Worm (Caenorhabditis elegans) whole organism, L4/young adult: ENCODE results near the gene T17A3.12.
"Not testable (repeated sequence)": the region's sequence is repeated elsewhere in the genome, so short reads cannot be mapped to it uniquely, and the experiment has no call there.

ENCODE experiments used
- W03F9.2 ChIP-seq: fragments of 150-350 bp; optimal IDR thresholded peaks from 2 replicates; lab custom pipeline; 2014; ENCODE audit warnings: missing biosample characterization, missing genetic modification characterization
- dao-5 ChIP-seq: sonication (generic microtip); optimal IDR thresholded peaks from 2 replicates; lab custom pipeline; 2016; ENCODE audit warnings: missing genotype, missing genetic modification characterization, moderate library complexity, missing compliant biosample characterization
- him-1 ChIP-seq: sonication (generic microtip); optimal IDR thresholded peaks from 2 replicates; lab custom pipeline; 2016; ENCODE audit warnings: missing genotype, missing genetic modification reagents, missing genetic modification characterization, missing compliant biosample characterization

T17A3.12 gene

DNA sequence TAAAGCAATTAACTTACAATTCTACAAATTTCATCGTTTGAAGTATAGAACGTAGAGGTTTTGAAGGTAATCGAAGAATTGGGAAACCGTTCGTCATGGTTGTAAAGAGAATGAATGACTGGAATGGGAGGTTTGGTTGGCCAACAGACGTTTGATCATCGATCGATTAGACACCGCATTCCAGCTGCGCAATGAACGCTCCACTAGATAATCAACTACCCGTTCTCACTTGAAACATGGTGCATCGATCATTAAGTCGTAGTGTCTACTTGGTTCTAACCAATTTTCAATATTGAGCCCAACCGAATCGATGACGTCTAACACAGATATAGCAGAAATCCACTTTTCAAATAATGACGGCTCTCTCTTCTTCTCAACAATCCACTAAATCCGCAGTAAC lies 1.9 kb downstream of the T17A3.12 start, which contains the start of gene fbxb-82:
fbxb-82 (minus strand) TSS at position 101 of the 400 bp plus-strand sequence.
- TF ChIP-seq him-1 (no peak), W03F9.2 (no peak), dao-5 (tag; lab: Kevin White, UChicago) (no peak)

DNA sequence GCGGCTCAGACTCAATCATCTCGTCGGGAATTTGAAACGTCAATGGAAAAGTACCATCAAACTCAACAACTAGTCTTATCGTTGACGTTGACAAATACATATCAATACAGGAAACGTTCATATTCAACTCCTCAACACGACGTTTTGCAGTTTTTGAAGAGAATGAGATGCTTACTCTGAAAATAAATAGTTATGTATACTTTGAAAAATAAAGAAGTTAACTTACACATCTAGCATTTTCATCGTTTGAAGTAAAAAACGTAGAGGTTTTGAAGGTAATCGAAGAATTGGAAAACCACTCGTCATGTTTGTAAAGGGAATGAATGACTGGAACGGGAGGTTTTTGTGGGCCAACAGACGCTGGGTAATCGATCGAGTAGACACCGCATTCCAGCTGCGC lies 4.1 kb downstream of the T17A3.12 start, which contains the start of gene fbxb-81:
fbxb-81 (minus strand) TSS at position 314 of the 400 bp plus-strand sequence.
- TF ChIP-seq him-1 (no peak), W03F9.2 (no peak), dao-5 (tag; lab: Kevin White, UChicago) (no peak)

DNA sequence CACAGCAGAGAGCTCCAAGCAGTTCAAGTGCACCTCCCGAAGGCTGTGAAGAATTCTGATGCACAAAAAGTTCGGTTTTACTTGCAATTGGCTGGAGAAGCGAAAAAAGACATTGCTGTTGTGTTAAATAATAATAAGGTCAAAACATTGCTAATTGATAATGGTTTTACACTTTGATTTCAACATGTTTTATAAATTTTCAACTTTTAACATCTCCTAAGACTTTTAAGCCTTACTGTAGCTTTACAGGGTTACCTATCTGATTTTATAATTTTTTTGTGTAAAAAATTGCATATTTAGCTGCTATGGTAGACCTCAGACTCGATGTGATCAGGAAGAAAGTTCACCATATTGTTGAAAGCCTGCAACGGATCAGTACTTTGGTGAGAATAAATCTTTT lies 10.8 kb downstream of the T17A3.12 start, which contains the start of gene pals-25:
pals-25 (plus strand) TSS at position 301 of the 400 bp plus-strand sequence.
- TF ChIP-seq dao-5 (tag; lab: Kevin White, UChicago) = no peak
- TF ChIP-seq him-1 = no peak
- no peak for TF ChIP-seq W03F9.2

DNA sequence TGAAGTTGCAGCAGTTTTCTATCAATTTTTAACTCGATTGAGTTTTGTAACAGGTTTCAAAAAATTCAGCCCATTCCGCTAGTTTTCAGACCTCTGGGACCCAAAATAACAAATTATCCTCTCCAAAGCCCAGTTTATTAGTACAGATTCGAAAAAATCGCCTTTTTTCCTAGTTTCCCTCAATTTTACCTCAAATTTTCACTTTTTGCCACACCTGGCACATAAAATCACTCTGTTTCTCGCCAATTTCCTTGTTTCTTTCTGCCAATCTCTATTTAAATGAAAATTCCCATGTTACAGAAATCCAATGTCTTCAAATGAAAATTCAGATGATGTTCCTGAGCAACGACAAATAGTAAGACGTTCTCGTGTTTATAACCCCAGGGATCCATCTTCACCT lies 12.9 kb downstream of the T17A3.12 start, which contains the start of gene pals-22:
pals-22 (plus strand) TSS at position 301 of the 400 bp plus-strand sequence.
- TF ChIP-seq him-1 (no peak), W03F9.2 (no peak), dao-5 (tag; lab: Kevin White, UChicago) (no peak)

DNA sequence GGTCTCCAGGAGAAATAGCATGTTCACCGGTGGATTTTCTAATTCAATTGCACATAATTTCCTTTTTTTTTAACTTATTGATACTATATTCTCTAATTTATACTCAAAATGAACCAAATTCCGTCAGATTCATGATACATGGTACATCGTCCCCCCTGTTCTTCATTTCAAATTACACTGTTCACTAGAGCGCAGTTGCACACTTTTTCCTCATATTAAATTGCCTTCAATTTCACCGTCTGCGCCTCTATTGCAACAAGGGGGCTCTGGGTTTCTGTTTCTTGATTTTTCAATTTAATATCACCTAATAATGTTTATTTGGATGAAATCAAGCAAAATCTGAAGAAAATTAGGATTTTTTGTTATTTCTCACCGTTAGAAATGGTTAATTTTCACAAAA lies 13.4 kb downstream of the T17A3.12 start:
- TF ChIP-seq him-1 (no peak), W03F9.2 (no peak), dao-5 (tag; lab: Kevin White, UChicago) (no peak)

DNA sequence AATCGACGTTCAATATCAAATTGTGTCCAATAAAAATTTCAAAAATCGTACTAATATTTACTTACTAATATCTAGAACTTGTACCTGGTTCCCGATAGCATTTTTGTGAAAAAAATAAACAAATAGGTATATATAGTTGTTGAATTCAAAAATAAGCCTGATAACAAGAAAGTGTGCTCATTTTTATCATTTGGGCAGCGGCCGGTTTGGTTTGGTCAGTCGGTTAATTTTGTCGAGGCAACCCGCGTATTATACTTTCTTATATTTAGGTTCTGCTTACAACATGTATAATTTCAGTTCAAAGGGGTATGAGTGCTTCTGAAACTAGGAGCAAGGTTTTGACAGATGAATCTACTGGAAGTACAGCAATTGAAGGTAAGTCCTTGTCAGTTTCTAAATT lies 14.3 kb downstream of the T17A3.12 start, which contains the start of the genes nhr-280 and C29F9.2:
nhr-280 (minus strand) TSS at position 101 of the 400 bp plus-strand sequence.
C29F9.2 (plus strand) TSS at position 298 of the 400 bp plus-strand sequence.
- TF ChIP-seq him-1 (no peak), W03F9.2 (no peak), dao-5 (tag; lab: Kevin White, UChicago) (no peak)

DNA sequence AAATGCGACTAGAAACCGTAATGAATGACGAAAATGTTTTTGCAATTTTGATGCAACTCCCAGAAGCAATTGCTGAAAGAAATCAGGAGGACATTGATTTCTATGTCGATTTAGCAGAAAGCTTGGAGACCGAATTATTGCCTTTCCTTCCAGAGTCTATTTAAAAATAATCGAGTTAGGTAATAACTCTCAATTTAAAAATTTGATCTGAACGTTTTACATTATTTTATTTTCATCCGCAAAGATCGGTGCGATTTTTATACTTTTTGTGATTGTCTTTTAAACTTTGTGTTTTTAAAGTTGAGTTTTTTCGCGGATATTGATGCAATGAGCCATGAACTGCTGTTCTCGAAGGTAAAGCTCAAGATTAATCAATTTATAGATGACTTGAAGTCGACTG lies 20.5 kb downstream of the T17A3.12 start, which contains the start of gene pals-23:
pals-23 (plus strand) TSS at position 301 of the 400 bp plus-strand sequence.
- TF ChIP-seq him-1 = no peak
- TF ChIP-seq dao-5 (tag; lab: Kevin White, UChicago) = no peak
- no peak for TF ChIP-seq W03F9.2

DNA sequence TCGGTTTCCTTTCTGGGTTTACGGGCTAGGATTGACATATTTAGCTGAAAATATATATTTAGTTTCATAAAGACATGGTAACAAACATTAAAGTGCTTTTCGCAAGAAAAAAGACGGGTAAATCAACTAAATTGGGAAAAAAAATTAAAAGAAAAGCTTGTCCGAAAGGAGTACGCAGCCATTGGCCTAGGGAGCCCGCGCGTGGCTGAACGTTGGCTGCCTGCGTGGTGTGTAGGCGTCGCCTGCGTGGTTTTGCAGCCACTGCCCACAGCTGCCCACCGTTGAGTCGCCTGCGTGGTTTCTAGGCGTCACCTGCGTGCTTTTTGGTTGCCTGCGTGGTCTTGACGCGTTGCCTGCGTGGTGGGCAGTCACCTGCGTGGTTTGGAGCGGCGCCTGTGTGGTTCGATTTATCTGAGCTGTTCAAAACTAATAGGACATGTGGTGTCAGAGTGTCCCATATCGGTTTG lies 23.0 kb downstream of the T17A3.12 start, which contains the start of gene C29F9.12:
C29F9.12 (minus strand) TSS at position 51 of the 467 bp plus-strand sequence.
- not testable (repeated sequence) for TF ChIP-seq him-1; dao-5 (tag; lab: Kevin White, UChicago); W03F9.2

DNA sequence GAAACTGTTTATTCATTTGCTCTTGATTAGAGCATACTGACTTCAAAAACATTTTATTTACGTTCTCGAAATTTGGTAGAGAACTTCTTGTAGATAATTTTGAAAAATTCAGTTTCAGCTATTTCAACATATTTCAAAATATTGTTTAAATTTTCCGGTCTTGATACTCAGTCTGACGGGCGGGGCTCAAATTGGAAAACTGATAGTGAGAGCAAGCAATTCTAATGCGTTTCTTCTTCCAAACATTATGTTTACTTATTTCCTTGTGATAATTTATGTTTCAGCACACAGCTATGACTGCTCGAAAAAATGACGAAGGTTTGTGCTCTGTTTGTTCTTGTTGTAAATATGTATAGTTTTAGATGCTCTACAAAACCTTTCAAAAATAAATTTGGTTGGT lies 24.8 kb downstream of the T17A3.12 start, which contains the start of gene pals-24:
pals-24 (plus strand) TSS at position 237 of the 400 bp plus-strand sequence.
- TF ChIP-seq W03F9.2 = no peak
- no peak for TF ChIP-seq him-1
- no peak for TF ChIP-seq dao-5 (tag; lab: Kevin White, UChicago)

DNA sequence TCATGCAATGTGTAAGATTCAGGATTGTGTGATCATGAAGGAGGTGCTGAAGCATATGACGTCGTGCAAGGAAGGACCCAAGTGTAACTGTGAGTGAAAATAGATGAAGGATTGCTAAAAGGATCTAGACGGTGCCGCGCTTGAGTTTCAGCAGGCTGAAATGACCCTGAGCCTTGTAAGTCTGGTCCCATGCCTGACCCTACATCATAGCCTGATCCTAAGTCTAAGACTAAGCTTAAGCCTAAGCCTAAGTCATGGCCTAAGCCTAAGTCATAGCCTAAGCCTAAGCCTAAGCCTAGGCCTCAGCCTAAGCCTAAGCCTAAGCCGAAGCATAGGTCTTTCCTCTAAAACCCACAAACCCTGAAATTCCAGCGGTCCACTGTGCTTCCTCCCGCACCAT lies 27.1 kb downstream of the T17A3.12 start:
- TF ChIP-seq him-1 = no peak
- TF ChIP-seq dao-5 (tag; lab: Kevin White, UChicago) = no peak
- no peak for TF ChIP-seq W03F9.2

DNA sequence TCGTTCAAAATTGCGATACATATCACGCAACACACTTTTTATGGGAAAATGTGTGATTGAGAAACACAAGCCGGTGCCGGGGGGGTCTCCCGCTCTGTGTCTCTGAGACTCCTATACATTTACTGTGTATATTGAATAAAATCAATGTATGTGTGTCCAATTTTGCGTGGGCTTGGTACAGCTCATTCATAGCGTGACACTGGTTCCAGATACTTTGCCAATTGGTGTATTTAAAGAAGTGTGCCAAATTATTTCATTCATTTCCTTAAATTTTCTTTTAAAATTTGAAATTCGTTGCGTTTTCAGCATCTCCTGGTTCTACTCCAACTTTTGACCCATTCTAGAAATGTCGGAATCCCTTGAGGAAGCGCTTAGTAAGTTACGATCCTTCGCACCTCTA lies 27.8 kb downstream of the T17A3.12 start, which contains the start of gene C29F9.5:
C29F9.5 (plus strand) TSS at position 301 of the 400 bp plus-strand sequence.
- no peak for TF ChIP-seq W03F9.2
- TF ChIP-seq dao-5 (tag; lab: Kevin White, UChicago) = no peak
- TF ChIP-seq him-1 = no peak

DNA sequence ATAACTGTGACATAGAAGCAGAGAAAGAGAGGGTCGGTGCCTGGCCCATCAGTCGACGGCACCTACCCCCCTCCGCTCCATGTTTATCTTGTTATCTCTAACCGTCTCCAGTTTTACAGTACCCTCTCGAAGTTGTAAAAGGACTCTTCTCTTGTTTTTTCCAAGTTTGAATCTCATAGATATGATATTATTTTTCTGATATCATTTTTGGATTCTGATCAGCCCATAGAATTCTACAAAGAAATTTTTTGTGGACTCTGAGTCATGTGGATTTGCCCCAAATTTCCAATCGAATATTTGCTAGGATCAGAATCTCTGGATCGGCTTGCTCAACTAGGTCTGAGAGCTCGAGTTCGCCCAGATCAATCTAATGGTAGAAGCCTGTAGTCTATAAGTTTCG lies 30.4 kb downstream of the T17A3.12 start, which contains the start of gene C29F9.6:
C29F9.6 (plus strand) TSS at position 301 of the 400 bp plus-strand sequence.
- TF ChIP-seq dao-5 (tag; lab: Kevin White, UChicago) (no peak), W03F9.2 (no peak), him-1 (no peak)

DNA sequence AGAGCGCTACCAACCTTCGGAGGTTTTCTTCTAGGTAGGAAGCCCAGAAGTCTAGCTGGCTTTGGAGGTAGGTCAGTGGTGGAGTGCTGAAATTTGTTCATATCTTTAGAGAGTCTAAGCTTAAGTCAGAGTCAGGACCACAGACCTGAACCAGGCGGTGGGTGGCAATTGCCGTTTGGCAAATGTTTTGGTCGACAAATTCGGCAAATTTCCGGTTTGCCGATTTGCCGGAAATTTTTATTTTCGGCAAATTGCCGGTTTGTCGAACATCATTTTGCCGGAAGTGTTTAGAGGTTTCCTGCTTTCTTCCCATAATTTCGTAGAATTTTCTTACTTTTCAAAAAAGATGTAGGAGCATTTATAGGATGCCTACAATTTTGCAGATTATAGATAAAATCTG lies 46.2 kb downstream of the T17A3.12 start, which contains the start of gene C29F9.9:
C29F9.9 (minus strand) TSS at position 101 of the 400 bp plus-strand sequence.
- TF ChIP-seq W03F9.2; dao-5 (tag; lab: Kevin White, UChicago); him-1: not testable (repeated sequence)

DNA sequence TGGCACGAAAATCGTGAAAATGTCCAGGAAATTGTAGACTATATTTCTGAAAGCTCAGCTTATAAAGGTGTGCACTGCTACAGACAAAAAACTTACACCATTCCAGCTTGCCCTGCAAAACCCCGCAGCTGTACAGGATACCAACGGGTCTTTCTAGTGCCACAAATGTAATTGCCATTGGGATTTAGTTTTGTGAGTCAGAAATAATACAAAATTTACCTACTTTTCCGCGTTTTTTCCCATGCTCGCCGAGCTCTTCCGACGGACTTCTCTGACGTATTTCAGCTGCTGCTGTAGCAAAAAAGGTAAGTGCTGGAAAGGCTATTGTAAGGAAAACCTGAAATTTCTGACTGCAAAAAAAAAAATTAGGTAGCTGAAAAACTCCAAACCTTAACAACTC lies 48.0 kb downstream of the T17A3.12 start, which contains the start of gene C29F9.8:
C29F9.8 (minus strand) TSS at position 101 of the 400 bp plus-strand sequence.
- TF ChIP-seq W03F9.2; dao-5 (tag; lab: Kevin White, UChicago); him-1: not testable (repeated sequence)

DNA sequence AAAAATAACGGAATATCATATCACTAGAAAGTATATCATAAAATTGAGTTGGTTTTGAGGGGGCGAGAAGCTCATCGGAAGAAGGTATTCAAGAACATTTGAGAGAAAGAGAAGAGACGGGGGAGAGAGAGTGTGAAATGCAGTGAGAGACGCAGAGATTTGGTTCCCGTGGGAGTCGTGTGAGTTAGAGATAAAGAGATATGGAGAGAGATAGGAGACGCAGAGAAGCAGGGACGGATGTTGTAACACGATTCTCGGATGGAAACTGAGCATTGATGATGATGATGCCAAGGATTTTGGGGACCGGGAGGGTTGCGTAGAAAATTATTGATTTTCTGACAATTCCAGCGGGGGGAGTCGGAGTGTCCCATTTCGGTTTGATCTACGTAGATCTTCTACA lies 48.8 kb downstream of the T17A3.12 start:
- TF ChIP-seq W03F9.2 = no peak
- no peak for TF ChIP-seq him-1
- no peak for TF ChIP-seq dao-5 (tag; lab: Kevin White, UChicago)
